Fruit fly (Drosophila melanogaster): ENCODE measurements around the gene CG15771.

CG15771 gene

DNA sequence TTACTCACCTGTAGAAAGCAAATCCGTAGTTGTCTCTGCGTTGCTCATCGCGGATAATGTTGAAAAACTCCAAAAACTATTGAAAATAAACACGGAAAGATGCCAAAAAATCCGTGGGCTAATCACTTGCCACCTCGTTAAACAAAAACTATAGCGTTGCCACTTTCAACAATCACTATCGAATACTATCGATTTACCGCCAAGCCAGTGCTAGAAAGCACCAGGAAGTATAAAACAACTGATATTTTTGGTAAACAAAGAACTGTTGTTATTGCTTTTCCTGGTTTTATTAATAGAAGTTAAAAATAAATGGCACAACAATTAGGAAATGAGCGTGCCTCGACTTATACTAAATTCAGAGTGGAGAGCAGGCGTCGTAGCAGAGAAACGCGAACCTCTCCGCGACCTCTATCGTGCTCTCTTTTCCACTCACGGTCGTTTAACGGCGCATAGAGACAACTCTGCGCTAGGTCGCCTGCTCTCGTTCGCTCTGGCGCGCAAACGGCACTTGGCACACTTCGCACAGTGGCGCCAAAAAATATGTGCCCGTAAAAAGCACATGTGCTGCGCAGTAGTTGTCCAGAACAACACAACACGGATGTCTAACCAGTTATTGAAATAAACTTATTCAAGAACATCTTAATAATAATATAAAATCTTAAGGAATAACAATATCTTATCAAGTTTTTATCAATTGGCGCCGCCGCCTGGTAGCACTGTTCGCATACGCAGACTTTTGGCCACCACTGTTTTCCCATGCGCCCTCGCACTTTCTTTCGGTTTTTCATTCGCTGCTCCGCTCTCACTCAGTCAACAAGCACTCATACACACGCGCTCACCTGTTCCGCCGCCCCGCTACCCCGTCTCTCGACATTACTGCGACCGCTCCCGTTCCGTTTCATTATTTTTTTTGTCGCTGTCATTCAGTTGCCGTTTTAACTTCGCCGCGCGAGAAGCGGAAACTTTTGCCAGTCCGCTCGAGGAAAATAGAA, at the start of gene CG15771, which contains the start of gene lin-52:
TSS of gene CG15771 (plus strand) at position 738 of the 992 bp plus-strand sequence.
TSS of gene lin-52 (minus strand) at position 122 of the 992 bp plus-strand sequence.
- TF ChIP-seq CG5204 (GFP tag; optimal IDR thresholded peaks at IDR 0.05) (peak; percentile 90), ovo (GFP tag; optimal IDR thresholded peaks at IDR 0.05) (peak; percentile 98), CG12768 (GFP tag; optimal IDR thresholded peaks at IDR 0.05) (peak; percentile 95), Hr96 (GFP tag; optimal IDR thresholded peaks at IDR 0.05) (peak; percentile 91), cnc (optimal IDR thresholded peaks at IDR 0.05) (no peak), kay (GFP tag; ENCODE audit: borderline replicate concordance) (peak; percentile 95), pad (GFP tag; optimal IDR thresholded peaks at IDR 0.05) (peak; percentile 93), cic (GFP tag; optimal IDR thresholded peaks at IDR 0.05) (peak; percentile 89), CG14711 (tag; optimal IDR thresholded peaks at IDR 0.05) (peak; percentile 92), bab1 (GFP tag; optimal IDR thresholded peaks at IDR 0.05) (peak; percentile 97), Clk (GFP tag; optimal IDR thresholded peaks at IDR 0.05) (peak; percentile 92), CG33017 (tag; optimal IDR thresholded peaks at IDR 0.05) (peak; percentile 93), Mnt (GFP tag; optimal IDR thresholded peaks at IDR 0.05) (peak; percentile 100), CG11617 (GFP tag; optimal IDR thresholded peaks at IDR 0.05) (peak; percentile 99), CG1620 (GFP tag; optimal IDR thresholded peaks at IDR 0.05) (peak; percentile 92), CG7101 (tag; optimal IDR thresholded peaks at IDR 0.05) (peak; percentile 97), toe (GFP tag; optimal IDR thresholded peaks at IDR 0.05) (peak; percentile 85), CG7045 (GFP tag; optimal IDR thresholded peaks at IDR 0.05) (peak; percentile 94), Crg-1 (GFP tag; optimal IDR thresholded peaks at IDR 0.05) (peak; percentile 87), tj (GFP tag; optimal IDR thresholded peaks at IDR 0.05) (peak; percentile 93)

DNA sequence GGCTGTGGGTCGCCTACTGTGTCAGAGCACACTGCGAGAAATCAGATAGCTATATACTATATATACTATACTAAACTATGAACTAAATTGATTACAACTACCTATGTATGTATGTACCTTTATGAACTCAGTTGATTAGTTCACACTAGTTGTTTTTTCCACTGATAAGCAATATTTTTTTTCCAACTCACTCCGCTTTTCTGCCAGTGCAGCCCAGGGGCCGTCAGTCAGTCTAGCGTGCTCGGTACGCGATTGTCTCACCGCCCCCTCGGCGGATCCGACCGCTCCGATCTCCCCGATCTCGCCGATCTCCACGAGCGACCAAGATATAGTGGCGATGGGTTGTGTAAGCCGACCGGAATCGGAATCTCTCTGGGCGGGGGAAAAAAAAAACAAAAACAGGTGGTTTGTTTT, 49.5 kb upstream of the CG15771 start:
- TF ChIP-seq CG1620 (GFP tag; optimal IDR thresholded peaks at IDR 0.05) (peak; percentile 33), CG14711 (tag; optimal IDR thresholded peaks at IDR 0.05) (peak; percentile 71), CG7101 (tag; optimal IDR thresholded peaks at IDR 0.05) (peak; percentile 72), tj (GFP tag; optimal IDR thresholded peaks at IDR 0.05) (peak; percentile 30), bab1 (GFP tag; optimal IDR thresholded peaks at IDR 0.05) (no peak), Hr96 (GFP tag; optimal IDR thresholded peaks at IDR 0.05) (peak; percentile 50), ovo (GFP tag; optimal IDR thresholded peaks at IDR 0.05) (no peak), CG12768 (GFP tag; optimal IDR thresholded peaks at IDR 0.05) (peak; percentile 66), CG7045 (GFP tag; optimal IDR thresholded peaks at IDR 0.05) (peak; percentile 64), pad (GFP tag; optimal IDR thresholded peaks at IDR 0.05) (peak; percentile 32), toe (GFP tag; optimal IDR thresholded peaks at IDR 0.05) (peak; percentile 34), kay (GFP tag; ENCODE audit: borderline replicate concordance) (peak; percentile 29), cic (GFP tag; optimal IDR thresholded peaks at IDR 0.05) (peak; percentile 33), Clk (GFP tag; optimal IDR thresholded peaks at IDR 0.05) (peak; percentile 8), CG33017 (tag; optimal IDR thresholded peaks at IDR 0.05) (peak; percentile 74), cnc (optimal IDR thresholded peaks at IDR 0.05) (no peak), CG11617 (GFP tag; optimal IDR thresholded peaks at IDR 0.05) (peak; percentile 38), Crg-1 (GFP tag; optimal IDR thresholded peaks at IDR 0.05) (no peak), Mnt (GFP tag; optimal IDR thresholded peaks at IDR 0.05) (peak; percentile 39), CG5204 (GFP tag; optimal IDR thresholded peaks at IDR 0.05) (peak; percentile 51)

DNA sequence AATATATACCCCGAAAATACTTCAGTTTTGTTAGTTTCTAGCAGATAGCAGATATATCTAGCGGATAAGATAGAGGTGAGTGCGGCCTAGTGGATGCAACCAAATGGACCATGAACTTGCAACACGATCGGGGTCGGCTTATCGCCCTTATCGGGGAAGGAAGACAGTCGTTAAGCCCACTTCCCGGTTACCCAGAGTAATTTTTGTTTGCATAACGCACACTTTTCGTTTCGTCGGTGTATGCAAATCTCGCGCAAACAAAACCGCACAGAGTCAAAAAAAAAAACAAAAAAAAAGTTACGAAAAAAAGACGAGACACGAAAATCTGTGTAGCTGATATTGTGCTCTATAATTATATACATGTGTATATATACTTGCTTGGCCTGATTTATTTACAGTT, 42.4 kb upstream of the CG15771 start:
- TF ChIP-seq Crg-1 (GFP tag; optimal IDR thresholded peaks at IDR 0.05): no peak
- TF ChIP-seq pad (GFP tag; optimal IDR thresholded peaks at IDR 0.05): no peak
- no peak for TF ChIP-seq ovo (GFP tag; optimal IDR thresholded peaks at IDR 0.05)
- no peak for TF ChIP-seq cnc (optimal IDR thresholded peaks at IDR 0.05)
- no peak for TF ChIP-seq CG14711 (tag; optimal IDR thresholded peaks at IDR 0.05)
- no peak for TF ChIP-seq CG7045 (GFP tag; optimal IDR thresholded peaks at IDR 0.05)
- TF ChIP-seq bab1 (GFP tag; optimal IDR thresholded peaks at IDR 0.05): no peak
- TF ChIP-seq toe (GFP tag; optimal IDR thresholded peaks at IDR 0.05): no peak
- TF ChIP-seq CG7101 (tag; optimal IDR thresholded peaks at IDR 0.05): no peak
- TF ChIP-seq cic (GFP tag; optimal IDR thresholded peaks at IDR 0.05): no peak
- no peak for TF ChIP-seq kay (GFP tag; ENCODE audit: borderline replicate concordance)
- no peak for TF ChIP-seq Mnt (GFP tag; optimal IDR thresholded peaks at IDR 0.05)
- no peak for TF ChIP-seq CG5204 (GFP tag; optimal IDR thresholded peaks at IDR 0.05)
- TF ChIP-seq CG33017 (tag; optimal IDR thresholded peaks at IDR 0.05): no peak
- TF ChIP-seq tj (GFP tag; optimal IDR thresholded peaks at IDR 0.05): no peak
- no peak for TF ChIP-seq CG11617 (GFP tag; optimal IDR thresholded peaks at IDR 0.05)
- TF ChIP-seq Clk (GFP tag; optimal IDR thresholded peaks at IDR 0.05): no peak
- TF ChIP-seq CG12768 (GFP tag; optimal IDR thresholded peaks at IDR 0.05): no peak

DNA sequence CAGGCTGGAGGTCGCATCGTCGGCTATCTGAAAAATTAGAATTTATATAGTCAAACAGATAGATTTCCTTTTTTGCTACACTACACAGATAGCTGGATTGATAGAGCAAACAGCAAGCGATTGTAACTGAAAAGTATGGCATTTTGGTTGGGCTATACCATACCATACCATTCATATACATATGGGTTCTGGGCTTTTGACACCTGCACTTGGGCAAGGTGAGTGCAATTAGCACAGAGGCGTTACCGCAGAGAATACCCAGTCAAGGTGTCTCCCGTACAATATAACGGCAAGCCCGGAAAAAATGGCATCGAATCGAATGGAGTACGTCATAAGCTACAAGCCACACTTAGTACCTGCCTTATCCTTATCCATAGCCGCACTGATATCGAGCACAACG, 40.6 kb upstream of the CG15771 start:
- TF ChIP-seq CG1620 (GFP tag; optimal IDR thresholded peaks at IDR 0.05): no peak
- TF ChIP-seq CG11617 (GFP tag; optimal IDR thresholded peaks at IDR 0.05): no peak
- TF ChIP-seq kay (GFP tag; ENCODE audit: borderline replicate concordance): no peak
- TF ChIP-seq toe (GFP tag; optimal IDR thresholded peaks at IDR 0.05): no peak
- TF ChIP-seq tj (GFP tag; optimal IDR thresholded peaks at IDR 0.05): no peak
- TF ChIP-seq ovo (GFP tag; optimal IDR thresholded peaks at IDR 0.05): no peak
- TF ChIP-seq CG7045 (GFP tag; optimal IDR thresholded peaks at IDR 0.05): no peak
- TF ChIP-seq CG5204 (GFP tag; optimal IDR thresholded peaks at IDR 0.05): no peak
- no peak for TF ChIP-seq Clk (GFP tag; optimal IDR thresholded peaks at IDR 0.05)
- no peak for TF ChIP-seq cnc (optimal IDR thresholded peaks at IDR 0.05)
- no peak for TF ChIP-seq bab1 (GFP tag; optimal IDR thresholded peaks at IDR 0.05)
- TF ChIP-seq CG12768 (GFP tag; optimal IDR thresholded peaks at IDR 0.05): no peak
- TF ChIP-seq pad (GFP tag; optimal IDR thresholded peaks at IDR 0.05): no peak
- no peak for TF ChIP-seq Hr96 (GFP tag; optimal IDR thresholded peaks at IDR 0.05)
- TF ChIP-seq cic (GFP tag; optimal IDR thresholded peaks at IDR 0.05): no peak

Measured in whole organism, adult.